Worm (Caenorhabditis elegans): ENCODE results near the gene Y94H6A.7.

Y94H6A.7 gene

DNA sequence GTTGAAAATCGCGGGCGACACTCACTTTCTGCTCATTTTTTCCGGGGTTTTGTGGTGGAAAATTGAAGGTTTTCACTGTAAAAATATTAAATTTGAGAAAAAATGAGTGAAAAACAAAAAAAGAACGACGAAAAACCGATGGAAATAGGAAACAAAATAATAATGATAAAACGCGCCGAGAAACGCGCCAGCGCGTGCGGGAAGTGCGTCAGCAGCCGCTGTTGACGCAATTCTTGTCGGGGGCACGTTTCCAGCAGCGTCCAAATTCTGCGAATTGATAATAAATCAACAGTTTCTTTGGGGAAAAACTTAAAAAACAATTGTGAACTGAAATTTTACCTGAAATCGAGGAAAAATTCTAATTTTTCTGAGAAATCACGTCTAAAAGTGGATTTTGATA lies 9.4 kb upstream of the Y94H6A.7 start, which contains the start of gene ubxn-2 (continued):
- TF ChIP-seq lsy-27 (tag; optimal IDR thresholded peaks at IDR 0.05; ENCODE audit: borderline replicate concordance, insufficient read depth), result no peak
- peak; percentile 83 for TF ChIP-seq nfyb-1 (GFP tag; IDR thresholded peaks at IDR 0.05)
- TF ChIP-seq madf-3 (GFP tag; IDR thresholded peaks at IDR 0.05), result 0 out of 2 replicates have a peak, but pooled peaks have one; percentile 60
- TF ChIP-seq sea-2 (GFP tag; IDR thresholded peaks at IDR 0.05), result no peak
- no peak for TF ChIP-seq ceh-79 (tag; optimal IDR thresholded peaks at IDR 0.05)
- TF ChIP-seq tbp1 (GFP tag; optimal IDR thresholded peaks at IDR 0.05), result peak; percentile 58
- TF ChIP-seq ceh-58 (GFP tag; IDR thresholded peaks at IDR 0.05), result no peak
- TF ChIP-seq bed-2 (GFP tag; IDR thresholded peaks at IDR 0.05), result no peak
- no peak for TF ChIP-seq ceh-40 (GFP tag; IDR thresholded peaks at IDR 0.05)
- no peak; the same call in 1 of the 2 replicates for TF ChIP-seq madf-8 (GFP tag; conservative IDR thresholded peaks at IDR 0.05)
- no peak for TF ChIP-seq dpff-1 (tag; optimal IDR thresholded peaks at IDR 0.05)
- no peak for TF ChIP-seq let-607 (tag; optimal IDR thresholded peaks at IDR 0.05)
- peak; percentile 26 for TF ChIP-seq ceh-27 (GFP tag; optimal IDR thresholded peaks at IDR 0.05)
- peak; percentile 48 for TF ChIP-seq dpl-1 (GFP tag; optimal IDR thresholded peaks at IDR 0.05)
- no peak for TF ChIP-seq F10E7.11 (tag; optimal IDR thresholded peaks at IDR 0.05)
- no peak for TF ChIP-seq akir-1 (GFP tag; optimal IDR thresholded peaks at IDR 0.05)
- no peak for TF ChIP-seq snpc-3.4 (tag; optimal IDR thresholded peaks at IDR 0.05)
- no peak for TF ChIP-seq ztf-25 (GFP tag; IDR thresholded peaks at IDR 0.05)
- TF ChIP-seq hsf-1 (GFP tag; IDR thresholded peaks at IDR 0.05), result peak; percentile 67; the same call in 1 of the 2 replicates
- no peak for TF ChIP-seq cebp-2 (GFP tag; IDR thresholded peaks at IDR 0.05)
- TF ChIP-seq snpc-1.1 (tag; optimal IDR thresholded peaks at IDR 0.05; ENCODE audit: insufficient read depth), result no peak
- TF ChIP-seq egl-18 (GFP tag; IDR thresholded peaks at IDR 0.05), result no peak
- TF ChIP-seq cebp-1 (GFP tag; IDR thresholded peaks at IDR 0.05), result no peak
- peak; percentile 78 for TF ChIP-seq cebp-1 (tag; optimal IDR thresholded peaks at IDR 0.05)
- no peak for TF ChIP-seq him-1 (tag; optimal IDR thresholded peaks at IDR 0.05)
- no peak for TF ChIP-seq F22D6.2 (tag; optimal IDR thresholded peaks at IDR 0.05)
- no peak for TF ChIP-seq mel-28 (tag; optimal IDR thresholded peaks at IDR 0.05; ENCODE audit: borderline replicate concordance)
- peak; percentile 85 for TF ChIP-seq lin-40 (tag; optimal IDR thresholded peaks at IDR 0.05)
- no peak for TF ChIP-seq Y95B8A.8 (GFP tag; IDR thresholded peaks at IDR 0.05)
- TF ChIP-seq atf-7 (tag; optimal IDR thresholded peaks at IDR 0.05), result peak; percentile 33
- no peak for TF ChIP-seq nhr-179 (tag; optimal IDR thresholded peaks at IDR 0.05)
- peak; percentile 96 for TF ChIP-seq ztf-18 (tag; optimal IDR thresholded peaks at IDR 0.05)
- TF ChIP-seq ceh-91 (GFP tag; IDR thresholded peaks at IDR 0.05), result 0 out of 2 replicates have a peak, but pooled peaks have one; percentile 19
- TF ChIP-seq F37B4.10 (GFP tag; IDR thresholded peaks at IDR 0.05), result no peak
- TF ChIP-seq K12H6.12 (tag; optimal IDR thresholded peaks at IDR 0.05), result no peak
- TF ChIP-seq chd-7 (tag; optimal IDR thresholded peaks at IDR 0.05), result no peak
- no peak for TF ChIP-seq die-1 (tag; optimal IDR thresholded peaks at IDR 0.05)
- TF ChIP-seq unc-62 (GFP tag; optimal IDR thresholded peaks at IDR 0.05), result no peak
- no peak for TF ChIP-seq snpc-4 (GFP tag; optimal IDR thresholded peaks at IDR 0.05)
- peak in 2 of 4 experiments; percentile 34 to 49 for TF ChIP-seq snpc-4 (tag; optimal IDR thresholded peaks at IDR 0.05)
- no peak for TF ChIP-seq C17E4.6 (GFP tag; IDR thresholded peaks at IDR 0.05)
- no peak for TF ChIP-seq lir-1 (GFP tag; conservative IDR thresholded peaks at IDR 0.05)
- no peak for TF ChIP-seq athp-1 (tag; optimal IDR thresholded peaks at IDR 0.05)
- no peak for TF ChIP-seq madf-10 (tag; optimal IDR thresholded peaks at IDR 0.05)
- no peak for TF ChIP-seq lin-26 (GFP tag; IDR thresholded peaks at IDR 0.05)
- peak in 1 of 2 experiments; percentile 1 for TF ChIP-seq rec-8 (tag; optimal IDR thresholded peaks at IDR 0.05)
- no peak for TF ChIP-seq ztf-28 (GFP tag; IDR thresholded peaks at IDR 0.05)
